Worm (Caenorhabditis elegans) whole organism, L1 larva: ENCODE measurements around the gene AH9.6.

Experiments used
- F16B12.6 ChIP-seq: fragments of 150-350 bp; optimal IDR thresholded peaks from 2 replicates; lab custom pipeline; 2014; ENCODE audit warnings: missing biosample characterization, missing genetic modification characterization
- blmp-1 ChIP-seq: fragments of 150-350 bp; optimal IDR thresholded peaks from 2 replicates; lab custom pipeline; 2014; ENCODE audit warnings: missing biosample characterization, missing genetic modification characterization
- ceh-8 ChIP-seq: fragments of 200-800 bp; sonication (Bioruptor generic); optimal IDR thresholded peaks from 2 replicates; lab custom pipeline; 2018; ENCODE audit warnings: mild to moderate bottlenecking, missing genetic modification characterization, moderate library complexity, missing compliant biosample characterization
- ceh-88 ChIP-seq: fragments of 200-800 bp; sonication (Bioruptor generic); IDR thresholded peaks from 2 replicates; pipeline ENCODE4 v1.3.6; 2022; ENCODE audit warnings: missing genetic modification characterization, missing compliant biosample characterization
- ceh-90 ChIP-seq: sonication (generic microtip); optimal IDR thresholded peaks from 2 replicates; lab custom pipeline; 2016; ENCODE audit warnings: missing genetic modification characterization, missing compliant biosample characterization
- ces-1 ChIP-seq: fragments of 150-350 bp; optimal IDR thresholded peaks from 2 replicates; lab custom pipeline; 2014; ENCODE audit warnings: missing biosample characterization, missing genetic modification reagents, missing genetic modification characterization
- dpl-1 ChIP-seq, 3 experiments: fragments of 150-350 bp in 2 of 3; sonication (generic microtip) in 1 of 3; optimal IDR thresholded peaks; 2 replicates each; lab custom pipeline; 2014 to 2017; ENCODE audit warnings: missing biosample characterization in 3 of 3, missing genetic modification characterization in 3 of 3, missing genetic modification reagents in 3 of 3
- dsc-1 ChIP-seq: sonication (generic microtip); optimal IDR thresholded peaks from 2 replicates; lab custom pipeline; 2016; ENCODE audit warnings: mild to moderate bottlenecking, missing genetic modification characterization, missing compliant biosample characterization
- efl-1 ChIP-seq, 4 experiments: fragments of 150-350 bp; optimal IDR thresholded peaks in 3 of 4; peaks in 1 of 4; 1 replicate in 1 of 4; 2 replicates in 3 of 4; lab custom pipeline; 2014; ENCODE audit warnings: missing biosample characterization in 2 of 4, missing genetic modification characterization in 2 of 4, missing genetic modification reagents in 2 of 4
- egl-13 ChIP-seq: sonication (generic microtip); optimal IDR thresholded peaks from 2 replicates; lab custom pipeline; 2016; ENCODE audit warnings: missing genotype, missing genetic modification reagents, missing genetic modification characterization, missing compliant biosample characterization
- egl-27 ChIP-seq, 2 experiments: fragments of 150-350 bp in 1 of 2; sonication (generic microtip); optimal IDR thresholded peaks; 3 replicates each; lab custom pipeline; 2017 to 2018; ENCODE audit warnings: missing biosample characterization in 2 of 2, missing genetic modification characterization in 2 of 2, missing genetic modification reagents in 2 of 2
- elt-2 ChIP-seq: sonication (generic microtip); optimal IDR thresholded peaks from 2 replicates; lab custom pipeline; 2016; ENCODE audit warnings: missing genetic modification characterization, mild to moderate bottlenecking, inconsistent platforms, missing compliant biosample characterization, missing genetic modification reagents
- elt-3 ChIP-seq, 6 experiments: fragments of 150-350 bp in 1 of 6; sonication (generic microtip); optimal IDR thresholded peaks; 2 replicates each; lab custom pipeline; 2017 to 2018; ENCODE audit warnings: missing biosample characterization in 6 of 6, missing genetic modification characterization in 6 of 6, inconsistent platforms in 1 of 6
- fkh-10 ChIP-seq: sonication (generic microtip); optimal IDR thresholded peaks from 2 replicates; lab custom pipeline; 2017; ENCODE audit warnings: missing biosample characterization, missing genetic modification reagents, missing genetic modification characterization
- fkh-8 ChIP-seq: sonication (generic microtip); optimal IDR thresholded peaks from 2 replicates; lab custom pipeline; 2016; ENCODE audit warnings: mild to moderate bottlenecking, missing genetic modification characterization, missing compliant biosample characterization
- fos-1 ChIP-seq: fragments of 150-350 bp; optimal IDR thresholded peaks from 2 replicates; lab custom pipeline; 2014; ENCODE audit warnings: missing biosample characterization, missing genetic modification characterization
- hlh-4 ChIP-seq: sonication (generic microtip); optimal IDR thresholded peaks from 2 replicates; lab custom pipeline; 2016; ENCODE audit warnings: mild to moderate bottlenecking, missing genetic modification characterization, missing compliant biosample characterization
- irx-1 ChIP-seq: sonication (generic microtip); optimal IDR thresholded peaks from 2 replicates; lab custom pipeline; 2016; ENCODE audit warnings: missing genetic modification characterization, missing compliant biosample characterization
- jun-1 ChIP-seq: fragments of 150-350 bp; optimal IDR thresholded peaks from 2 replicates; lab custom pipeline; 2014; ENCODE audit warnings: missing biosample characterization, missing genetic modification reagents, missing genetic modification characterization
- lin-14 ChIP-seq: fragments of 200-800 bp; sonication (Bioruptor generic); optimal IDR thresholded peaks from 2 replicates; lab custom pipeline; 2018; ENCODE audit warnings: mild to moderate bottlenecking, missing genetic modification characterization, moderate library complexity, missing compliant biosample characterization
- lin-35 ChIP-seq, 2 experiments: fragments of 150-350 bp; optimal IDR thresholded peaks; 2 replicates each; lab custom pipeline; 2014; ENCODE audit warnings: missing biosample characterization in 2 of 2, missing genetic modification characterization in 2 of 2, missing genetic modification reagents in 2 of 2
- lsy-2 ChIP-seq, 2 experiments: fragments of 150-350 bp; optimal IDR thresholded peaks; 2 replicates each; lab custom pipeline; 2014; ENCODE audit warnings: missing biosample characterization in 2 of 2, missing genetic modification characterization in 2 of 2
- mdl-1 ChIP-seq, 2 experiments: fragments of 150-350 bp; optimal IDR thresholded peaks; 2 replicates each; lab custom pipeline; 2014 to 2017; ENCODE audit warnings: missing biosample characterization in 2 of 2, missing genetic modification characterization in 2 of 2, inconsistent platforms in 1 of 2
- mep-1 ChIP-seq: fragments of 150-350 bp; optimal IDR thresholded peaks from 2 replicates; lab custom pipeline; 2014; ENCODE audit warnings: missing biosample characterization, missing genetic modification characterization
- nhr-11 ChIP-seq: fragments of 150-350 bp; optimal IDR thresholded peaks from 2 replicates; lab custom pipeline; 2014; ENCODE audit warnings: missing biosample characterization, missing genetic modification characterization
- nhr-20 ChIP-seq: sonication (generic microtip); optimal IDR thresholded peaks from 2 replicates; lab custom pipeline; 2016; ENCODE audit warnings: mild to moderate bottlenecking, missing genetic modification characterization, missing compliant biosample characterization
- nhr-28 ChIP-seq: fragments of 150-350 bp; optimal IDR thresholded peaks from 2 replicates; lab custom pipeline; 2014; ENCODE audit warnings: missing biosample characterization, missing genetic modification characterization
- nhr-47 ChIP-seq: sonication (generic microtip); optimal IDR thresholded peaks from 2 replicates; lab custom pipeline; 2016; ENCODE audit warnings: mild to moderate bottlenecking, missing genetic modification characterization, moderate library complexity, missing compliant biosample characterization
- nhr-71 ChIP-seq: sonication (generic microtip); optimal IDR thresholded peaks from 2 replicates; lab custom pipeline; 2016; ENCODE audit warnings: mild to moderate bottlenecking, missing genetic modification characterization, moderate library complexity, missing compliant biosample characterization
- nhr-85 ChIP-seq: sonication (generic microtip); peaks from one replicate; lab custom pipeline; 2016; ENCODE audit warnings: missing genetic modification characterization, inconsistent platforms, missing compliant biosample characterization
- pag-3 ChIP-seq: sonication (generic microtip); optimal IDR thresholded peaks from 2 replicates; lab custom pipeline; 2017; ENCODE audit warnings: missing genetic modification characterization, mild to moderate bottlenecking, missing compliant biosample characterization, antibody characterized with exemption, borderline replicate concordance; ENCODE audit not compliant: insufficient read depth
- pqm-1 ChIP-seq: sonication (generic microtip); optimal IDR thresholded peaks from 3 replicates; lab custom pipeline; 2017; ENCODE audit warnings: missing biosample characterization, missing genetic modification characterization
- rnt-1 ChIP-seq: sonication (generic microtip); optimal IDR thresholded peaks from 2 replicates; lab custom pipeline; 2016; ENCODE audit warnings: mild to moderate bottlenecking, missing genetic modification characterization, moderate library complexity, missing compliant biosample characterization
- skn-1 ChIP-seq: fragments of 150-350 bp; optimal IDR thresholded peaks from 2 replicates; lab custom pipeline; 2014; ENCODE audit warnings: missing biosample characterization, missing genetic modification characterization
- snu-23 ChIP-seq: sonication (generic microtip); optimal IDR thresholded peaks from 2 replicates; lab custom pipeline; 2016; ENCODE audit warnings: missing genetic modification characterization, missing compliant biosample characterization
- sox-4 ChIP-seq: sonication (generic microtip); optimal IDR thresholded peaks from 2 replicates; lab custom pipeline; 2016; ENCODE audit warnings: missing genetic modification characterization, missing compliant biosample characterization
- sptf-1 ChIP-seq: fragments of 150-350 bp; optimal IDR thresholded peaks from 2 replicates; lab custom pipeline; 2014; ENCODE audit warnings: missing biosample characterization, missing genetic modification characterization
- sup-37 ChIP-seq: fragments of 200-800 bp; sonication (Bioruptor generic); optimal IDR thresholded peaks from 2 replicates; lab custom pipeline; 2018; ENCODE audit warnings: mild to moderate bottlenecking, missing genetic modification characterization, missing compliant biosample characterization
- swsn-7 ChIP-seq: sonication (generic microtip); optimal IDR thresholded peaks from 2 replicates; lab custom pipeline; 2016; ENCODE audit warnings: missing genetic modification characterization, missing compliant biosample characterization
- unc-130 ChIP-seq: fragments of 150-350 bp; optimal IDR thresholded peaks from 2 replicates; lab custom pipeline; 2017; ENCODE audit warnings: missing biosample characterization, missing genetic modification characterization, inconsistent platforms
- unc-62 ChIP-seq: fragments of 150-350 bp; optimal IDR thresholded peaks from 2 replicates; lab custom pipeline; 2014; ENCODE audit warnings: missing biosample characterization, missing genetic modification reagents, missing genetic modification characterization
- unc-86 ChIP-seq: sonication (generic microtip); optimal IDR thresholded peaks from 2 replicates; lab custom pipeline; 2016; ENCODE audit warnings: missing genetic modification characterization, missing compliant biosample characterization
- xbp-1 ChIP-seq: sonication (generic microtip); optimal IDR thresholded peaks from 2 replicates; lab custom pipeline; 2016; ENCODE audit warnings: missing genetic modification characterization, missing compliant biosample characterization
- zip-4 ChIP-seq: fragments of 200-800 bp; sonication (Bioruptor generic); optimal IDR thresholded peaks from 2 replicates; lab custom pipeline; 2018; ENCODE audit warnings: mild to moderate bottlenecking, missing genetic modification characterization, moderate library complexity, missing compliant biosample characterization

Gene AH9.6

ce11 chrX:2294198-2294800 lies 26.4 kb upstream of the AH9.6 start, which contains the start of gene T10H10.2:
Gene T10H10.2, plus strand, starts transcription at chrX:2294750.
- TF ChIP-seq F16B12.6 (tag; lab: Kevin White, UChicago) (no peak), xbp-1 (tag; lab: Kevin White, UChicago) (no peak), blmp-1 (peak; percentile 51)
- TF ChIP-seq, all 84 proteins: peak for 1

DNA sequence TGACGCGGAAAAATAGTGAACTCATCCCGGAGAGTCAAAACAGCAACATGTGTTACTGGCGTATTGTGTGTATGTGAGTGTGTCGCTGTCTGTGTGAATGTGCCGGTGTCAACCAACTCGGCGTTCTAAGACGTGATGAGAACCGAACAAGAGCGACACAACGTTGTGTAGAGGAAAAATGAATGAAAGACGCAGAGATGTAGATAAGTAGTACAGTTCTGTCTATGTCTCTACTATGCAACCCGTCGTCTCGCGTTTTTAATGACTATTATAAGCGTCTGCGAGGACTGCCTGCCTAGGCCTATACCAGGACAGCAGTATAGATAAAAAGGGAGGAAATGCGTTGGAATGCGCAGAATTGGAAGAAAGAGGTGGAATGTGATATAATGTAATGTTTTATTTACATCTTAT lies 20.0 kb upstream of the AH9.6 start:
- TF ChIP-seq sptf-1 (tag; lab: Kevin White, UChicago) (no peak), lin-35 (GFP tag; optimal IDR thresholded peaks at IDR 0.05; lab: Kevin White, UChicago) (peak in 1 of 2 experiments; percentile 32), jun-1 (tag; lab: Kevin White, UChicago) (no peak), elt-2 (peak; percentile 27), lin-14 (GFP tag; lab: Kevin White, UChicago) (peak; percentile 80), unc-86 (tag; lab: Kevin White, UChicago) (no peak), rnt-1 (peak; percentile 32), ceh-88 (GFP tag; lab: Robert Waterston, UW) (no peak), egl-13 (tag; lab: Kevin White, UChicago) (no peak), ceh-8 (GFP tag; lab: Kevin White, UChicago) (no peak), irx-1 (tag; lab: Kevin White, UChicago) (no peak), snu-23 (GFP tag; lab: Kevin White, UChicago) (peak; percentile 35), ceh-90 (tag; lab: Kevin White, UChicago) (no peak), blmp-1 (peak; percentile 50), elt-3 (tag; optimal IDR thresholded peaks at IDR 0.05; lab: Kevin White, UChicago) (peak in 1 of 6 experiments; percentile 35), pqm-1 (no peak), nhr-20 (tag; lab: Kevin White, UChicago) (peak; percentile 6), lsy-2 (tag; optimal IDR thresholded peaks at IDR 0.05; lab: Kevin White, UChicago) (peak in 1 of 2 experiments; percentile 35), fos-1 (tag; lab: Kevin White, UChicago) (no peak), sup-37 (GFP tag; lab: Kevin White, UChicago) (no peak), nhr-47 (tag; lab: Kevin White, UChicago) (no peak), nhr-71 (tag; lab: Kevin White, UChicago) (peak; percentile 9), fkh-8 (no peak), sox-4 (no peak), nhr-28 (tag; lab: Kevin White, UChicago) (no peak), dsc-1 (tag; lab: Kevin White, UChicago) (peak; percentile 22), fkh-10 (GFP tag; lab: Kevin White, UChicago) (no peak), pag-3 (no peak), unc-62 (GFP tag; lab: Kevin White, UChicago) (no peak), mep-1 (tag; lab: Kevin White, UChicago) (peak; percentile 64), swsn-7 (no peak), efl-1 (optimal IDR thresholded peaks at IDR 0.05; lab: Kevin White, UChicago) (no peak), efl-1 (GFP tag; optimal IDR thresholded peaks at IDR 0.05 in 1 of 2; lab: Kevin White, UChicago) (peak in 1 of 2 experiments; percentile 83), skn-1 (peak; percentile 43), egl-27 (tag; optimal IDR thresholded peaks at IDR 0.05; lab: Kevin White, UChicago) (no peak), nhr-85 (peak; percentile 73), nhr-11 (tag; lab: Kevin White, UChicago) (no peak)

- TF ChIP-seq unc-62 (GFP tag; lab: Kevin White, UChicago): no peak
- no peak for TF ChIP-seq dpl-1 (GFP tag; optimal IDR thresholded peaks at IDR 0.05; lab: Kevin White, UChicago)
- no peak for TF ChIP-seq unc-130 (tag; lab: Kevin White, UChicago)
- no peak for TF ChIP-seq pqm-1
- no peak for TF ChIP-seq swsn-7
- TF ChIP-seq mdl-1 (tag; optimal IDR thresholded peaks at IDR 0.05; lab: Kevin White, UChicago): no peak
- TF ChIP-seq hlh-4 (tag; lab: Kevin White, UChicago): no peak
- no peak for TF ChIP-seq zip-4 (GFP tag; lab: Kevin White, UChicago)
- no peak for TF ChIP-seq ces-1 (GFP tag; lab: Kevin White, UChicago)
Observed at ce11 chrX:2287092-2287491, 19.2 kb upstream of the AH9.6 start, which contains the start of gene sav-1. Gene sav-1, minus strand, starts transcription at chrX:2287192.
